Worm (Caenorhabditis elegans): ENCODE results near the gene Y53F4B.11.

The Y53F4B.11 gene

ce11 chrII:14964008-14964407 is 46.5 kb upstream of the Y53F4B.11 start, which contains the start of gene elo-9:
elo-9 (minus strand) TSS chrII:14964108.
- TF ChIP-seq C34F6.9 (tag; optimal IDR thresholded peaks at IDR 0.05) (no peak), sma-3 (GFP tag; optimal IDR thresholded peaks at IDR 0.05) (no peak), nhr-11 (tag; optimal IDR thresholded peaks at IDR 0.05) (no peak)

- TF ChIP-seq fos-1 (tag; optimal IDR thresholded peaks at IDR 0.05) (peak; percentile 88), crh-2 (tag; optimal IDR thresholded peaks at IDR 0.05) (peak; percentile 4), sma-9 (GFP tag; optimal IDR thresholded peaks at IDR 0.05) (no peak), sma-9 (tag; optimal IDR thresholded peaks at IDR 0.05) (no peak)
Measured at ce11 chrII:14964877-14965276, 45.7 kb upstream of the Y53F4B.11 start.

ce11 chrII:14966420-14966819 is 44.1 kb upstream of the Y53F4B.11 start:
- TF ChIP-seq ztf-1 (GFP tag; conservative IDR thresholded peaks at IDR 0.05) (no peak), sem-4 (tag; optimal IDR thresholded peaks at IDR 0.05) (no peak), nhr-12 (tag; optimal IDR thresholded peaks at IDR 0.05) (no peak), nhr-25 (tag; optimal IDR thresholded peaks at IDR 0.05) (no peak), lin-39 (tag; optimal IDR thresholded peaks at IDR 0.05) (no peak), nhr-6 (tag; optimal IDR thresholded peaks at IDR 0.05) (no peak), blmp-1 (tag; optimal IDR thresholded peaks at IDR 0.05; ENCODE audit: insufficient read depth) (no peak), mdl-1 (tag; optimal IDR thresholded peaks at IDR 0.05) (no peak), zag-1 (tag; optimal IDR thresholded peaks at IDR 0.05) (no peak)

- TF ChIP-seq unc-62 (GFP tag; optimal IDR thresholded peaks at IDR 0.05) (no peak), F13H6.1 (tag; optimal IDR thresholded peaks at IDR 0.05) (peak; percentile 27)
Measured at ce11 chrII:14967084-14967483, 43.5 kb upstream of the Y53F4B.11 start.

ce11 chrII:14968275-14968674 is 42.3 kb upstream of the Y53F4B.11 start:
- no peak for TF ChIP-seq sma-3 (GFP tag; optimal IDR thresholded peaks at IDR 0.05)
- no peak for TF ChIP-seq Y55F3AM.14 (GFP tag; optimal IDR thresholded peaks at IDR 0.05)
- TF ChIP-seq ztf-4 (tag; optimal IDR thresholded peaks at IDR 0.05), result no peak
- TF ChIP-seq ceh-16 (tag; optimal IDR thresholded peaks at IDR 0.05), result no peak
- TF ChIP-seq mab-5 (tag; optimal IDR thresholded peaks at IDR 0.05), result no peak
- TF ChIP-seq ztf-1 (GFP tag; conservative IDR thresholded peaks at IDR 0.05), result no peak

- TF ChIP-seq nhr-25 (tag; optimal IDR thresholded peaks at IDR 0.05), result peak; percentile 1
- TF ChIP-seq egl-27 (tag; optimal IDR thresholded peaks at IDR 0.05), result no peak
- peak; percentile 71 for TF ChIP-seq C34F6.9 (tag; optimal IDR thresholded peaks at IDR 0.05)
- TF ChIP-seq Y55F3AM.14 (GFP tag; optimal IDR thresholded peaks at IDR 0.05), result no peak
- TF ChIP-seq crh-2 (tag; optimal IDR thresholded peaks at IDR 0.05), result peak; percentile 27
- no peak for TF ChIP-seq nhr-10 (tag; optimal IDR thresholded peaks at IDR 0.05)
- TF ChIP-seq zag-1 (tag; optimal IDR thresholded peaks at IDR 0.05), result no peak
- no peak for TF ChIP-seq nhr-23 (tag; optimal IDR thresholded peaks at IDR 0.05)
- peak; percentile 39 for TF ChIP-seq lin-13 (GFP tag; optimal IDR thresholded peaks at IDR 0.05)
- TF ChIP-seq F13H6.1 (tag; optimal IDR thresholded peaks at IDR 0.05), result no peak
- TF ChIP-seq dmd-4 (tag; optimal IDR thresholded peaks at IDR 0.05), result no peak
- no peak for TF ChIP-seq mbf-1 (tag; optimal IDR thresholded peaks at IDR 0.05)
- TF ChIP-seq ceh-82 (tag; optimal IDR thresholded peaks at IDR 0.05), result no peak
- peak; percentile 74 for TF ChIP-seq gmeb-1 (tag; optimal IDR thresholded peaks at IDR 0.05)
- TF ChIP-seq nhr-6 (tag; optimal IDR thresholded peaks at IDR 0.05), result no peak
- no peak for TF ChIP-seq nhr-77 (tag; optimal IDR thresholded peaks at IDR 0.05)
- TF ChIP-seq ztf-1 (GFP tag; conservative IDR thresholded peaks at IDR 0.05), result no peak
- TF ChIP-seq aly-2 (tag; optimal IDR thresholded peaks at IDR 0.05), result no peak
- no peak for TF ChIP-seq unc-62 (GFP tag; optimal IDR thresholded peaks at IDR 0.05)
- no peak for TF ChIP-seq ama-1 (optimal IDR thresholded peaks at IDR 0.05)
- no peak for TF ChIP-seq sem-4 (tag; optimal IDR thresholded peaks at IDR 0.05)
- no peak for TF ChIP-seq sma-3 (GFP tag; optimal IDR thresholded peaks at IDR 0.05)
- TF ChIP-seq nhr-237 (tag; optimal IDR thresholded peaks at IDR 0.05), result no peak
- TF ChIP-seq mdl-1 (tag; optimal IDR thresholded peaks at IDR 0.05), result no peak
- peak; percentile 7 for TF ChIP-seq fos-1 (tag; optimal IDR thresholded peaks at IDR 0.05)
- no peak for TF ChIP-seq skn-1 (tag; optimal IDR thresholded peaks at IDR 0.05)
- TF ChIP-seq sma-9 (GFP tag; optimal IDR thresholded peaks at IDR 0.05), result no peak
- no peak for TF ChIP-seq sma-9 (tag; optimal IDR thresholded peaks at IDR 0.05)
- no peak for TF ChIP-seq ztf-4 (tag; optimal IDR thresholded peaks at IDR 0.05)
- no peak for TF ChIP-seq ZK546.5 (tag; optimal IDR thresholded peaks at IDR 0.05)
- no peak for TF ChIP-seq R02D3.7 (tag; optimal IDR thresholded peaks at IDR 0.05)
- TF ChIP-seq lin-39 (tag; optimal IDR thresholded peaks at IDR 0.05), result no peak
- TF ChIP-seq nhr-12 (tag; optimal IDR thresholded peaks at IDR 0.05), result no peak
- TF ChIP-seq nhr-129 (tag; optimal IDR thresholded peaks at IDR 0.05), result no peak
- TF ChIP-seq nhr-11 (tag; optimal IDR thresholded peaks at IDR 0.05), result no peak
- TF ChIP-seq nhr-21 (tag; optimal IDR thresholded peaks at IDR 0.05), result no peak
- TF ChIP-seq unc-39 (tag; optimal IDR thresholded peaks at IDR 0.05), result no peak
- no peak for TF ChIP-seq peb-1 (tag; optimal IDR thresholded peaks at IDR 0.05)
Measured at ce11 chrII:14969320-14969950, 41.1 kb upstream of the Y53F4B.11 start, which contains the start of the genes pole-4, nsun-5 and metl-2. pole-4 (minus strand) TSS chrII:14969354. nsun-5 (plus strand) TSS chrII:14969617. metl-2 (plus strand) TSS chrII:14969900.

All from whole organism, L2 larva.